Worm (Caenorhabditis elegans): ENCODE results near the gene F19B10.13.

DNA sequence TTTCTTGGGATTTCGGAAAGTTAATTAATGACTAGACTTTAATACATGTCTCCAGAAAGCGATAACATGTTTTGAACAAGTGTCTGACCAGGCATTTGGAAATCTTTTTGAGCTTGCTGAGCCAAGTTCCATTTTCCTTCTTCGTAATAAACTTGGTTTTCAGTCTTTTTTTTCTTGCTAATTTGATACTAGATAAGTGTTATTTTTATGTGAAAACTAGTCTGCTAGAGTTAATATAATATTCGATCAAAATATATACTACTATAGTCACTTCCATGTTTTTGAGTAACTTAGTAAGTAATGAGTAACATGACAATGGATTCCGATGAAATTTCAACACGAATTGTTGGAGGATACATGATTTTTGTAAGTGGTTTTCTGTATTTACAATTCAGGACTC is 47.2 kb downstream of the F19B10.13 start, which contains the start of gene srx-110:
- TF ChIP-seq fos-1 (tag; optimal IDR thresholded peaks at IDR 0.05) (no peak), nhr-76 (tag; optimal IDR thresholded peaks at IDR 0.05) (no peak), ceh-9 (tag; optimal IDR thresholded peaks at IDR 0.05) (no peak), snpc-4 (tag; optimal IDR thresholded peaks at IDR 0.05) (no peak), tbx-2 (tag; optimal IDR thresholded peaks at IDR 0.05) (no peak), ama-1 (optimal IDR thresholded peaks at IDR 0.05) (no peak), zag-1 (tag; optimal IDR thresholded peaks at IDR 0.05) (no peak), elt-3 (tag; optimal IDR thresholded peaks at IDR 0.05) (no peak), nhr-28 (tag; optimal IDR thresholded peaks at IDR 0.05) (no peak), unc-62 (GFP tag; optimal IDR thresholded peaks at IDR 0.05) (no peak), nhr-12 (tag; optimal IDR thresholded peaks at IDR 0.05) (no peak), elt-1 (tag; optimal IDR thresholded peaks at IDR 0.05) (no peak)

All from whole organism, L3 larva.